Worm (Caenorhabditis elegans) whole organism, dauer: ENCODE data around the gene cht-3.

Experiments used
- unc-62 ChIP-seq: sonication (generic microtip); optimal IDR thresholded peaks from 2 replicates; lab custom pipeline; 2017; ENCODE audit warnings: missing biosample characterization, missing genetic modification reagents, missing genetic modification characterization

The cht-3 gene

DNA sequence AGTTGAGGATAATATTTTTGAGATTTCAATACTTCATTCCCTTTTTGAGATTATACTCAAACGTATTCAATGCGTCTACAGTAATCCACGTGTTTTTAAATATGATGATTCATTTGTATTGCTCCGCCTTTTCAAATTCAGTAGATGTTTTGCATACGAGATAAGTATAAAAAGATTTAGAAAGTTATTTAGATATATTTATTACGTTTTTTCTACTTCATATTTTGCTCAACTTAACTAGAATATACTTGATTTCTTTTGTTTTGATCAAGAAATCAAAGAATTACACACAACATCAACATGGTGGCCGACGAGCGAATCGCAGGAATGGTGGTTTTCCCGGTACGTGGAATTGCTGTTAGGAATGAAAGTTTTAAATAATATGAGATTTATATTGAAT, 54.3 kb downstream of the cht-3 start, which contains the start of gene srx-50:
TSS of gene srx-50 (plus strand) at position 301 of the 400 bp plus-strand sequence.
- no peak for TF ChIP-seq unc-62
